Fruit fly (Drosophila melanogaster): ENCODE results near the gene CG44194.
A peak's percentile ranks its signal among the peaks of the same experiment; 100 is the strongest.

CG44194 gene

dm6 chr3R:12981334-12982166, 16.0 kb downstream of the CG44194 start (continued):
- TF ChIP-seq C15 (GFP tag; IDR thresholded peaks at IDR 0.05) (no peak), caup (GFP tag; optimal IDR thresholded peaks at IDR 0.05; ENCODE audit: severe bottlenecking) (peak; percentile 27), inv (GFP tag; IDR thresholded peaks at IDR 0.05; ENCODE audit: partially characterized antibody) (no peak), Side (GFP tag; optimal IDR thresholded peaks at IDR 0.05) (no peak), CG10274 (GFP tag; optimal IDR thresholded peaks at IDR 0.05) (peak; percentile 17), CG31441 (GFP tag; IDR thresholded peaks at IDR 0.05) (no peak; the same call in 1 of the 2 replicates), trh (GFP tag; optimal IDR thresholded peaks at IDR 0.05) (no peak), CG11247 (GFP tag; IDR thresholded peaks at IDR 0.05) (no peak), Fer3 (tag; optimal IDR thresholded peaks at IDR 0.05) (peak; percentile 72), Hmr (GFP tag; optimal IDR thresholded peaks at IDR 0.05) (peak; percentile 44), stc (GFP tag; IDR thresholded peaks at IDR 0.05) (peak; percentile 40; the same call in 1 of the 2 replicates), Sry-β (GFP tag; optimal IDR thresholded peaks at IDR 0.05) (no peak), Dek (tag; optimal IDR thresholded peaks at IDR 0.05) (no peak), cad (GFP tag; optimal IDR thresholded peaks at IDR 0.05) (no peak), Elba2 (GFP tag; optimal IDR thresholded peaks at IDR 0.05) (no peak), ems (GFP tag; optimal IDR thresholded peaks at IDR 0.05) (peak; percentile 41), CG7839 (tag; optimal IDR thresholded peaks at IDR 0.05) (peak; percentile 81), PHDP (tag; optimal IDR thresholded peaks at IDR 0.05) (peak; percentile 67), Antp (GFP tag; optimal IDR thresholded peaks at IDR 0.05) (no peak), CG9797 (GFP tag; optimal IDR thresholded peaks at IDR 0.05) (no peak), CG11398 (GFP tag; optimal IDR thresholded peaks at IDR 0.05) (no peak), HLH54F (GFP tag; optimal IDR thresholded peaks at IDR 0.05) (peak; percentile 4), pb (GFP tag; optimal IDR thresholded peaks at IDR 0.05) (no peak), gfzf (GFP tag; optimal IDR thresholded peaks at IDR 0.05) (no peak), Bdp1 (GFP tag; optimal IDR thresholded peaks at IDR 0.05) (no peak), CG9817 (tag; optimal IDR thresholded peaks at IDR 0.05) (peak; percentile 27), mirr (GFP tag; optimal IDR thresholded peaks at IDR 0.05) (no peak), HHEX (GFP tag; optimal IDR thresholded peaks at IDR 0.05) (peak; percentile 49), zfh2 (GFP tag; optimal IDR thresholded peaks at IDR 0.05) (no peak), GATAe (GFP tag; conservative IDR thresholded peaks at IDR 0.05) (no peak), salm (tag; optimal IDR thresholded peaks at IDR 0.05) (peak; percentile 7), sna (GFP tag; IDR thresholded peaks at IDR 0.05; ENCODE audit: partially characterized antibody) (no peak), CG34224 (GFP tag; IDR thresholded peaks at IDR 0.05; ENCODE audit: partially characterized antibody) (no peak), Sox100B (GFP tag; optimal IDR thresholded peaks at IDR 0.05) (peak; percentile 71), Camta (GFP tag; optimal IDR thresholded peaks at IDR 0.05) (peak; percentile 26), CG14710 (tag; optimal IDR thresholded peaks at IDR 0.05) (peak; percentile 59), hbn (GFP tag; IDR thresholded peaks at IDR 0.05; ENCODE audit: partially characterized antibody) (no peak), usp (GFP tag; optimal IDR thresholded peaks at IDR 0.05) (no peak), CG2678 (tag; optimal IDR thresholded peaks at IDR 0.05) (peak; percentile 85), slp2 (GFP tag; optimal IDR thresholded peaks at IDR 0.05) (no peak), Lhr (GFP tag; optimal IDR thresholded peaks at IDR 0.05) (no peak), CG6272 (GFP tag; IDR thresholded peaks at IDR 0.05) (no peak), CG12219 (GFP tag; optimal IDR thresholded peaks at IDR 0.05) (peak; percentile 57), CG12391 (tag; optimal IDR thresholded peaks at IDR 0.05) (peak; percentile 70), pfk (GFP tag; optimal IDR thresholded peaks at IDR 0.05) (no peak), CG16815 (GFP tag; optimal IDR thresholded peaks at IDR 0.05) (peak; percentile 34), ara (GFP tag; IDR thresholded peaks at IDR 0.05) (peak; percentile 60), Awh (GFP tag; IDR thresholded peaks at IDR 0.05) (peak; percentile 42; the same call in 1 of the 2 replicates), ind (GFP tag; optimal IDR thresholded peaks at IDR 0.05) (peak; percentile 53)

Measured in whole organism, embryonic.